Worm (Caenorhabditis elegans) whole organism, L1 larva: ENCODE data around the gene D1022.4.

Experiments
- C04F5.9 ChIP-seq: sonication (generic microtip); optimal IDR thresholded peaks from 2 replicates; lab custom pipeline; 2016; ENCODE audit warnings: missing genetic modification characterization, missing compliant biosample characterization
- C34B4.2 ChIP-seq: sonication (generic microtip); optimal IDR thresholded peaks from 2 replicates; lab custom pipeline; 2017; ENCODE audit warnings: mild to moderate bottlenecking, missing genetic modification characterization, missing compliant biosample characterization
- Y116A8C.19 ChIP-seq: sonication (generic microtip); optimal IDR thresholded peaks from 2 replicates; lab custom pipeline; 2016; ENCODE audit warnings: missing compliant biosample characterization, missing genetic modification characterization, borderline replicate concordance
- aha-1 ChIP-seq: fragments of 150-350 bp; optimal IDR thresholded peaks from 2 replicates; lab custom pipeline; 2014; ENCODE audit warnings: missing biosample characterization, missing genetic modification characterization
- blmp-1 ChIP-seq: fragments of 150-350 bp; optimal IDR thresholded peaks from 2 replicates; lab custom pipeline; 2014; ENCODE audit warnings: missing biosample characterization, missing genetic modification characterization
- ceh-63 ChIP-seq: fragments of 200-800 bp; sonication (Bioruptor generic); optimal IDR thresholded peaks from 2 replicates; lab custom pipeline; 2018; ENCODE audit warnings: mild to moderate bottlenecking, missing genetic modification characterization, missing compliant biosample characterization
- ceh-8 ChIP-seq: fragments of 200-800 bp; sonication (Bioruptor generic); optimal IDR thresholded peaks from 2 replicates; lab custom pipeline; 2018; ENCODE audit warnings: mild to moderate bottlenecking, missing genetic modification characterization, moderate library complexity, missing compliant biosample characterization
- ceh-82 ChIP-seq, 3 experiments: fragments of 150-350 bp in 1 of 3; sonication (generic microtip) in 2 of 3; optimal IDR thresholded peaks; 2 replicates each; lab custom pipeline; 2014 to 2017; ENCODE audit warnings: missing biosample characterization in 3 of 3, missing genetic modification characterization in 3 of 3
- ceh-88 ChIP-seq: fragments of 200-800 bp; sonication (Bioruptor generic); IDR thresholded peaks from 2 replicates; pipeline ENCODE4 v1.3.6; 2022; ENCODE audit warnings: missing genetic modification characterization, missing compliant biosample characterization
- ceh-90 ChIP-seq: sonication (generic microtip); optimal IDR thresholded peaks from 2 replicates; lab custom pipeline; 2016; ENCODE audit warnings: missing genetic modification characterization, missing compliant biosample characterization
- dsc-1 ChIP-seq: sonication (generic microtip); optimal IDR thresholded peaks from 2 replicates; lab custom pipeline; 2016; ENCODE audit warnings: mild to moderate bottlenecking, missing genetic modification characterization, missing compliant biosample characterization
- efl-3 ChIP-seq: fragments of 200-800 bp; sonication (Bioruptor generic); optimal IDR thresholded peaks from 2 replicates; lab custom pipeline; 2018; ENCODE audit warnings: mild to moderate bottlenecking, missing genetic modification characterization, missing compliant biosample characterization
- elt-3 ChIP-seq, 6 experiments: fragments of 150-350 bp in 1 of 6; sonication (generic microtip); optimal IDR thresholded peaks; 2 replicates each; lab custom pipeline; 2017 to 2018; ENCODE audit warnings: missing biosample characterization in 6 of 6, missing genetic modification characterization in 6 of 6, inconsistent platforms in 1 of 6
- fkh-10 ChIP-seq: sonication (generic microtip); optimal IDR thresholded peaks from 2 replicates; lab custom pipeline; 2017; ENCODE audit warnings: missing biosample characterization, missing genetic modification reagents, missing genetic modification characterization
- fkh-8 ChIP-seq: sonication (generic microtip); optimal IDR thresholded peaks from 2 replicates; lab custom pipeline; 2016; ENCODE audit warnings: mild to moderate bottlenecking, missing genetic modification characterization, missing compliant biosample characterization
- fos-1 ChIP-seq: fragments of 150-350 bp; optimal IDR thresholded peaks from 2 replicates; lab custom pipeline; 2014; ENCODE audit warnings: missing biosample characterization, missing genetic modification characterization
- grh-1 ChIP-seq: fragments of 200-800 bp; sonication (Bioruptor generic); IDR thresholded peaks from 2 replicates; pipeline ENCODE4 v1.3.6; 2022; ENCODE audit warnings: missing genetic modification reagents, missing genetic modification characterization, missing compliant biosample characterization
- isw-1 ChIP-seq: fragments of 200-800 bp; sonication (Bioruptor generic); IDR thresholded peaks from 2 replicates; pipeline ENCODE4 v1.3.6; 2022; ENCODE audit warnings: missing genetic modification characterization, missing compliant biosample characterization
- lin-14 ChIP-seq: fragments of 200-800 bp; sonication (Bioruptor generic); optimal IDR thresholded peaks from 2 replicates; lab custom pipeline; 2018; ENCODE audit warnings: mild to moderate bottlenecking, missing genetic modification characterization, moderate library complexity, missing compliant biosample characterization
- lin-15B ChIP-seq: fragments of 150-350 bp; sonication (generic microtip); optimal IDR thresholded peaks from 3 replicates; lab custom pipeline; 2014; ENCODE audit warnings: missing biosample characterization, missing genetic modification characterization
- mab-9 ChIP-seq: fragments of 200-800 bp; sonication (Bioruptor generic); IDR thresholded peaks from 2 replicates; pipeline ENCODE4 v1.3.6; 2022; ENCODE audit warnings: missing genetic modification reagents, missing genetic modification characterization, missing compliant biosample characterization
- mef-2 ChIP-seq: fragments of 150-350 bp; optimal IDR thresholded peaks from 2 replicates; lab custom pipeline; 2014; ENCODE audit warnings: missing biosample characterization, missing genetic modification characterization
- nhr-11 ChIP-seq: fragments of 150-350 bp; optimal IDR thresholded peaks from 2 replicates; lab custom pipeline; 2014; ENCODE audit warnings: missing biosample characterization, missing genetic modification characterization
- nhr-19 ChIP-seq: fragments of 200-800 bp; sonication (Bioruptor generic); conservative IDR thresholded peaks from 2 replicates; pipeline ENCODE4 v1.3.6; 2022; ENCODE audit warnings: missing genetic modification characterization, missing compliant biosample characterization
- nhr-20 ChIP-seq: sonication (generic microtip); optimal IDR thresholded peaks from 2 replicates; lab custom pipeline; 2016; ENCODE audit warnings: mild to moderate bottlenecking, missing genetic modification characterization, missing compliant biosample characterization
- nhr-237 ChIP-seq: fragments of 150-350 bp; optimal IDR thresholded peaks from 2 replicates; lab custom pipeline; 2014; ENCODE audit warnings: missing biosample characterization, missing genetic modification characterization
- nhr-28 ChIP-seq: fragments of 150-350 bp; optimal IDR thresholded peaks from 2 replicates; lab custom pipeline; 2014; ENCODE audit warnings: missing biosample characterization, missing genetic modification characterization
- nhr-71 ChIP-seq: sonication (generic microtip); optimal IDR thresholded peaks from 2 replicates; lab custom pipeline; 2016; ENCODE audit warnings: mild to moderate bottlenecking, missing genetic modification characterization, moderate library complexity, missing compliant biosample characterization
- nhr-77 ChIP-seq: fragments of 150-350 bp; optimal IDR thresholded peaks from 2 replicates; lab custom pipeline; 2014; ENCODE audit warnings: missing biosample characterization, missing genetic modification characterization
- nhr-84 ChIP-seq: sonication (generic microtip); optimal IDR thresholded peaks from 2 replicates; lab custom pipeline; 2017; ENCODE audit warnings: missing biosample characterization, missing genetic modification characterization
- nhr-85 ChIP-seq: sonication (generic microtip); peaks from one replicate; lab custom pipeline; 2016; ENCODE audit warnings: missing genetic modification characterization, inconsistent platforms, missing compliant biosample characterization
- pag-3 ChIP-seq: sonication (generic microtip); optimal IDR thresholded peaks from 2 replicates; lab custom pipeline; 2017; ENCODE audit warnings: missing genetic modification characterization, mild to moderate bottlenecking, missing compliant biosample characterization, antibody characterized with exemption, borderline replicate concordance; ENCODE audit not compliant: insufficient read depth
- pax-3 ChIP-seq: fragments of 200-800 bp; sonication (Bioruptor generic); optimal IDR thresholded peaks from 2 replicates; lab custom pipeline; 2018; ENCODE audit warnings: mild to moderate bottlenecking, missing genetic modification characterization, moderate library complexity, missing compliant biosample characterization
- pqm-1 ChIP-seq: sonication (generic microtip); optimal IDR thresholded peaks from 3 replicates; lab custom pipeline; 2017; ENCODE audit warnings: missing biosample characterization, missing genetic modification characterization
- rnt-1 ChIP-seq: sonication (generic microtip); optimal IDR thresholded peaks from 2 replicates; lab custom pipeline; 2016; ENCODE audit warnings: mild to moderate bottlenecking, missing genetic modification characterization, moderate library complexity, missing compliant biosample characterization
- snu-23 ChIP-seq: sonication (generic microtip); optimal IDR thresholded peaks from 2 replicates; lab custom pipeline; 2016; ENCODE audit warnings: missing genetic modification characterization, missing compliant biosample characterization
- sup-37 ChIP-seq: fragments of 200-800 bp; sonication (Bioruptor generic); optimal IDR thresholded peaks from 2 replicates; lab custom pipeline; 2018; ENCODE audit warnings: mild to moderate bottlenecking, missing genetic modification characterization, missing compliant biosample characterization
- tbx-2 ChIP-seq: sonication (generic microtip); optimal IDR thresholded peaks from 2 replicates; lab custom pipeline; 2016; ENCODE audit warnings: missing genetic modification characterization, missing compliant biosample characterization
- unc-130 ChIP-seq: fragments of 150-350 bp; optimal IDR thresholded peaks from 2 replicates; lab custom pipeline; 2017; ENCODE audit warnings: missing biosample characterization, missing genetic modification characterization, inconsistent platforms
- unc-62 ChIP-seq: fragments of 150-350 bp; optimal IDR thresholded peaks from 2 replicates; lab custom pipeline; 2014; ENCODE audit warnings: missing biosample characterization, missing genetic modification reagents, missing genetic modification characterization
- ztf-11 ChIP-seq, 2 experiments: sonication (generic microtip); optimal IDR thresholded peaks; 2 replicates each; lab custom pipeline; 2016 to 2017; ENCODE audit warnings: missing genetic modification characterization in 2 of 2, missing biosample characterization in 1 of 2, missing compliant biosample characterization in 1 of 2
- ztf-4 ChIP-seq: fragments of 150-350 bp; optimal IDR thresholded peaks from 2 replicates; lab custom pipeline; 2014; ENCODE audit warnings: missing biosample characterization, missing genetic modification characterization

Gene D1022.4

ce11 chrII:7419563-7419962, 37.5 kb downstream of the D1022.4 start:
- TF ChIP-seq rnt-1 (peak; percentile 32), lin-14 (GFP tag; lab: Kevin White, UChicago) (peak; percentile 55), pqm-1 (no peak)

ce11 chrII:7413764-7414163, 43.3 kb downstream of the D1022.4 start:
- TF ChIP-seq ceh-8 (no peak), isw-1 (GFP tag; lab: Robert Waterston, UW) (no peak), nhr-77 (tag; lab: Kevin White, UChicago) (no peak), ceh-82 (tag; optimal IDR thresholded peaks at IDR 0.05; lab: Kevin White, UChicago) (no peak)

- TF ChIP-seq ceh-88 (no peak), lin-14 (GFP tag; lab: Kevin White, UChicago) (peak; percentile 44), nhr-237 (tag; lab: Kevin White, UChicago) (no peak), mab-9 (GFP tag; lab: Robert Waterston, UW) (no peak), sup-37 (GFP tag; lab: Kevin White, UChicago) (no peak), tbx-2 (peak; percentile 37), ceh-63 (GFP tag; lab: Kevin White, UChicago) (no peak), fkh-8 (tag; lab: Kevin White, UChicago) (no peak), nhr-85 (tag; lab: Kevin White, UChicago) (peak; percentile 91), unc-130 (no peak), Y116A8C.19 (no peak), ztf-11 (tag; optimal IDR thresholded peaks at IDR 0.05; lab: Kevin White, UChicago) (no peak), fkh-10 (GFP tag; lab: Kevin White, UChicago) (no peak), nhr-20 (tag; lab: Kevin White, UChicago) (peak; percentile 49), elt-3 (tag; optimal IDR thresholded peaks at IDR 0.05; lab: Kevin White, UChicago) (peak in 5 of 6 experiments; percentile 32 to 73 (median 61)), ceh-90 (tag; lab: Kevin White, UChicago) (no peak), nhr-71 (tag; lab: Kevin White, UChicago) (peak; percentile 59), nhr-19 (GFP tag; lab: Robert Waterston, UW) (peak; percentile 18), snu-23 (peak; percentile 14), efl-3 (no peak), nhr-11 (no peak), grh-1 (GFP tag; lab: Robert Waterston, UW) (peak; percentile 36; the same call in 1 of the 2 replicates), dsc-1 (peak; percentile 12), nhr-28 (tag; lab: Kevin White, UChicago) (no peak), ceh-82 (tag; optimal IDR thresholded peaks at IDR 0.05; lab: Kevin White, UChicago) (no peak), blmp-1 (tag; lab: Kevin White, UChicago) (peak; percentile 76), aha-1 (tag; lab: Kevin White, UChicago) (no peak)
Measured at ce11 chrII:7413275-7413674, 43.8 kb downstream of the D1022.4 start.

ce11 chrII:7411930-7412329, 45.2 kb downstream of the D1022.4 start, which contains the start of gene K02A2.5:
Gene K02A2.5, minus strand, starts transcription at chrII:7412030.
- no peak for TF ChIP-seq pqm-1
- TF ChIP-seq nhr-85 (tag; lab: Kevin White, UChicago), result no peak
- no peak for TF ChIP-seq ceh-88
- no peak for TF ChIP-seq nhr-84 (tag; lab: Kevin White, UChicago)
- no peak for TF ChIP-seq unc-62
- TF ChIP-seq dsc-1, result no peak
- TF ChIP-seq ztf-11 (tag; optimal IDR thresholded peaks at IDR 0.05; lab: Kevin White, UChicago), result no peak
- TF ChIP-seq fos-1 (tag; lab: Kevin White, UChicago), result no peak
- TF ChIP-seq mab-9 (GFP tag; lab: Robert Waterston, UW), result no peak
- no peak for TF ChIP-seq C04F5.9 (tag; lab: Kevin White, UChicago)
- TF ChIP-seq lin-15B (tag; lab: Kevin White, UChicago), result no peak
- no peak for TF ChIP-seq pax-3
- no peak for TF ChIP-seq blmp-1 (tag; lab: Kevin White, UChicago)
- no peak for TF ChIP-seq ztf-4
- no peak for TF ChIP-seq mef-2 (tag; lab: Kevin White, UChicago)
- TF ChIP-seq C34B4.2 (tag; lab: Kevin White, UChicago), result no peak
- no peak for TF ChIP-seq pag-3 (tag; lab: Kevin White, UChicago)
- no peak for TF ChIP-seq snu-23
- TF ChIP-seq ceh-82 (tag; optimal IDR thresholded peaks at IDR 0.05; lab: Kevin White, UChicago), result no peak
